Worm (Caenorhabditis elegans): ENCODE measurements around the gene srv-2.

Gene srv-2

ce11 chrII:10556550-10557205, 45.4 kb downstream of the srv-2 start:
- TF ChIP-seq aly-2 (tag; optimal IDR thresholded peaks at IDR 0.05) (no peak), unc-39 (tag; optimal IDR thresholded peaks at IDR 0.05) (no peak), nhr-28 (tag; optimal IDR thresholded peaks at IDR 0.05) (no peak), mdl-1 (tag; optimal IDR thresholded peaks at IDR 0.05) (no peak), pqm-1 (tag; optimal IDR thresholded peaks at IDR 0.05) (peak; percentile 2), ZK546.5 (tag; optimal IDR thresholded peaks at IDR 0.05) (no peak), lin-39 (tag; optimal IDR thresholded peaks at IDR 0.05) (no peak), snpc-4 (tag; optimal IDR thresholded peaks at IDR 0.05) (no peak), ama-1 (optimal IDR thresholded peaks at IDR 0.05) (peak; percentile 90), fkh-2 (tag; optimal IDR thresholded peaks at IDR 0.05) (no peak), pha-4 (tag; optimal IDR thresholded peaks at IDR 0.05) (peak; percentile 69), daf-12 (tag; optimal IDR thresholded peaks at IDR 0.05) (no peak), tbx-2 (tag; optimal IDR thresholded peaks at IDR 0.05) (no peak), nfya-1 (tag; optimal IDR thresholded peaks at IDR 0.05; ENCODE audit: insufficient read depth) (peak; percentile 34), skn-1 (tag; optimal IDR thresholded peaks at IDR 0.05) (no peak), nhr-25 (tag; optimal IDR thresholded peaks at IDR 0.05) (no peak), unc-62 (GFP tag; optimal IDR thresholded peaks at IDR 0.05) (no peak), ceh-82 (tag; optimal IDR thresholded peaks at IDR 0.05) (no peak)

- TF ChIP-seq nhr-43 (tag; optimal IDR thresholded peaks at IDR 0.05; ENCODE audit: poor library complexity, severe bottlenecking): peak; percentile 38
- no peak for TF ChIP-seq lsy-12 (tag; optimal IDR thresholded peaks at IDR 0.05)
- peak; percentile 25 for TF ChIP-seq lin-15B (tag; optimal IDR thresholded peaks at IDR 0.05)
- no peak for TF ChIP-seq nhr-77 (tag; optimal IDR thresholded peaks at IDR 0.05)
- TF ChIP-seq nhr-12 (tag; optimal IDR thresholded peaks at IDR 0.05): no peak
- no peak for TF ChIP-seq nhr-28 (tag; optimal IDR thresholded peaks at IDR 0.05)
- peak; percentile 28 for TF ChIP-seq hmg-11 (tag; optimal IDR thresholded peaks at IDR 0.05)
- TF ChIP-seq nfya-1 (tag; optimal IDR thresholded peaks at IDR 0.05; ENCODE audit: insufficient read depth): peak; percentile 23
- TF ChIP-seq pha-4 (tag; optimal IDR thresholded peaks at IDR 0.05): peak; percentile 55
- peak; percentile 68 for TF ChIP-seq elt-2 (tag; optimal IDR thresholded peaks at IDR 0.05)
- peak; percentile 71 for TF ChIP-seq unc-62 (GFP tag; optimal IDR thresholded peaks at IDR 0.05)
- peak; percentile 47 for TF ChIP-seq nhr-11 (tag; optimal IDR thresholded peaks at IDR 0.05)
- TF ChIP-seq ztf-4 (tag; optimal IDR thresholded peaks at IDR 0.05): peak; percentile 78
- peak; percentile 31 for TF ChIP-seq nhr-23 (tag; optimal IDR thresholded peaks at IDR 0.05)
- TF ChIP-seq ceh-9 (tag; optimal IDR thresholded peaks at IDR 0.05): no peak
- TF ChIP-seq nhr-76 (tag; optimal IDR thresholded peaks at IDR 0.05): no peak
- TF ChIP-seq ceh-16 (tag; optimal IDR thresholded peaks at IDR 0.05): no peak
- TF ChIP-seq fos-1 (tag; optimal IDR thresholded peaks at IDR 0.05): peak; percentile 34
- TF ChIP-seq unc-39 (tag; optimal IDR thresholded peaks at IDR 0.05): no peak
- TF ChIP-seq lin-39 (tag; optimal IDR thresholded peaks at IDR 0.05): no peak
- TF ChIP-seq tbx-2 (tag; optimal IDR thresholded peaks at IDR 0.05): peak; percentile 19
- TF ChIP-seq ama-1 (optimal IDR thresholded peaks at IDR 0.05): peak; percentile 52
- no peak for TF ChIP-seq ceh-28 (tag; optimal IDR thresholded peaks at IDR 0.05)
- peak; percentile 17 for TF ChIP-seq R02D3.7 (tag; optimal IDR thresholded peaks at IDR 0.05)
- no peak for TF ChIP-seq egl-27 (tag; optimal IDR thresholded peaks at IDR 0.05)
- TF ChIP-seq elt-3 (tag; optimal IDR thresholded peaks at IDR 0.05): peak in 1 of 3 experiments; percentile 47
- peak; percentile 79 for TF ChIP-seq nhr-25 (tag; optimal IDR thresholded peaks at IDR 0.05)
- peak; percentile 12 for TF ChIP-seq snpc-4 (tag; optimal IDR thresholded peaks at IDR 0.05)
Measured at ce11 chrII:10555484-10556075, 46.5 kb downstream of the srv-2 start.

- peak; percentile 22 for TF ChIP-seq egl-5 (tag; optimal IDR thresholded peaks at IDR 0.05)
- no peak for TF ChIP-seq R02D3.7 (tag; optimal IDR thresholded peaks at IDR 0.05)
Measured at ce11 chrII:10554972-10555371, 47.1 kb downstream of the srv-2 start, which contains the start of gene mnk-1. mnk-1 (minus strand) TSS chrII:10555044.

ce11 chrII:10554046-10554399, 48.1 kb downstream of the srv-2 start:
- TF ChIP-seq nhr-25 (tag; optimal IDR thresholded peaks at IDR 0.05): peak; percentile 18
- no peak for TF ChIP-seq sea-2 (GFP tag; optimal IDR thresholded peaks at IDR 0.05)
- peak; percentile 73 for TF ChIP-seq ama-1 (optimal IDR thresholded peaks at IDR 0.05)

Measured in whole organism, L3 larva.